Worm (Caenorhabditis elegans) whole organism, L3 larva: ENCODE measurements around the gene sdc-2.
A peak's percentile ranks its signal among the peaks of the same experiment; 100 is the strongest.

Source experiments
- ZK546.5 ChIP-seq: sonication (generic microtip); optimal IDR thresholded peaks from 2 replicates; lab custom pipeline; 2017; ENCODE audit warnings: missing biosample characterization, missing genetic modification characterization
- aly-2 ChIP-seq: fragments of 150-350 bp; optimal IDR thresholded peaks from 2 replicates; lab custom pipeline; 2014; ENCODE audit warnings: missing biosample characterization, missing genetic modification characterization
- ama-1 ChIP-seq: fragments of 150-350 bp; optimal IDR thresholded peaks from 2 replicates; lab custom pipeline; 2018
- ceh-28 ChIP-seq: fragments of 150-350 bp; optimal IDR thresholded peaks from 2 replicates; lab custom pipeline; 2014; ENCODE audit warnings: missing biosample characterization, missing genetic modification reagents, missing genetic modification characterization
- ceh-82 ChIP-seq: fragments of 150-350 bp; optimal IDR thresholded peaks from 2 replicates; lab custom pipeline; 2014; ENCODE audit warnings: missing biosample characterization, missing genetic modification characterization
- ceh-9 ChIP-seq: sonication (generic microtip); optimal IDR thresholded peaks from 2 replicates; lab custom pipeline; 2018; ENCODE audit warnings: missing biosample characterization, missing genetic modification characterization
- daf-12 ChIP-seq: fragments of 150-350 bp; optimal IDR thresholded peaks from 2 replicates; lab custom pipeline; 2014; ENCODE audit warnings: missing biosample characterization, missing genetic modification reagents, missing genetic modification characterization
- elt-1 ChIP-seq: fragments of 150-350 bp; optimal IDR thresholded peaks from 2 replicates; lab custom pipeline; 2014; ENCODE audit warnings: missing biosample characterization, missing genetic modification characterization
- elt-2 ChIP-seq: sonication (generic microtip); optimal IDR thresholded peaks from 2 replicates; lab custom pipeline; 2016; ENCODE audit warnings: missing genetic modification reagents, mild to moderate bottlenecking, missing genetic modification characterization, missing compliant biosample characterization
- eor-1 ChIP-seq, 2 experiments: fragments of 150-350 bp; optimal IDR thresholded peaks; 2 replicates each; lab custom pipeline; 2014 to 2018; ENCODE audit warnings: missing biosample characterization in 2 of 2, missing genetic modification characterization in 2 of 2
- fkh-10 ChIP-seq: sonication (generic microtip); optimal IDR thresholded peaks from 2 replicates; lab custom pipeline; 2017; ENCODE audit warnings: missing biosample characterization, missing genetic modification reagents, missing genetic modification characterization
- fkh-2 ChIP-seq: fragments of 150-350 bp; optimal IDR thresholded peaks from 2 replicates; lab custom pipeline; 2014; ENCODE audit warnings: missing biosample characterization, missing genetic modification reagents, missing genetic modification characterization
- fos-1 ChIP-seq: fragments of 150-350 bp; optimal IDR thresholded peaks from 2 replicates; lab custom pipeline; 2014; ENCODE audit warnings: missing biosample characterization, missing genetic modification characterization
- hmg-11 ChIP-seq: sonication (generic microtip); optimal IDR thresholded peaks from 2 replicates; lab custom pipeline; 2016; ENCODE audit warnings: missing genetic modification characterization, missing compliant biosample characterization
- jun-1 ChIP-seq: fragments of 150-350 bp; optimal IDR thresholded peaks from 2 replicates; lab custom pipeline; 2014; ENCODE audit warnings: missing biosample characterization, missing genetic modification reagents, missing genetic modification characterization
- lin-39 ChIP-seq: fragments of 150-350 bp; optimal IDR thresholded peaks from 2 replicates; lab custom pipeline; 2018; ENCODE audit warnings: missing biosample characterization, missing genetic modification reagents, missing genetic modification characterization
- lsy-12 ChIP-seq: sonication (generic microtip); optimal IDR thresholded peaks from 2 replicates; lab custom pipeline; 2016; ENCODE audit warnings: mild to moderate bottlenecking, missing genetic modification characterization, missing compliant biosample characterization
- mdl-1 ChIP-seq: fragments of 150-350 bp; optimal IDR thresholded peaks from 2 replicates; lab custom pipeline; 2014; ENCODE audit warnings: missing biosample characterization, missing genetic modification characterization
- mml-1 ChIP-seq: fragments of 150-350 bp; sonication (generic microtip); optimal IDR thresholded peaks from 3 replicates; lab custom pipeline; 2014; ENCODE audit warnings: missing biosample characterization, missing genetic modification characterization
- nfya-1 ChIP-seq: sonication (generic microtip); optimal IDR thresholded peaks from 2 replicates; lab custom pipeline; 2017; ENCODE audit warnings: missing genetic modification characterization, mild to moderate bottlenecking, missing compliant biosample characterization, antibody characterized with exemption, moderate library complexity; ENCODE audit not compliant: insufficient read depth
- nhr-12 ChIP-seq: fragments of 150-350 bp; optimal IDR thresholded peaks from 2 replicates; lab custom pipeline; 2014; ENCODE audit warnings: missing biosample characterization, missing genetic modification characterization
- nhr-28 ChIP-seq: fragments of 150-350 bp; optimal IDR thresholded peaks from 2 replicates; lab custom pipeline; 2014; ENCODE audit warnings: missing biosample characterization, missing genetic modification characterization
- nhr-43 ChIP-seq: sonication (generic microtip); optimal IDR thresholded peaks from 2 replicates; lab custom pipeline; 2016; ENCODE audit warnings: mild to moderate bottlenecking, missing genetic modification characterization, missing compliant biosample characterization; ENCODE audit not compliant: poor library complexity, severe bottlenecking
- nhr-67 ChIP-seq: fragments of 150-350 bp; optimal IDR thresholded peaks from 2 replicates; lab custom pipeline; 2014; ENCODE audit warnings: missing biosample characterization, missing genetic modification characterization
- nhr-76 ChIP-seq: fragments of 150-350 bp; sonication (generic microtip); optimal IDR thresholded peaks from 5 replicates; lab custom pipeline; 2014; ENCODE audit warnings: missing biosample characterization, missing genetic modification characterization
- nhr-77 ChIP-seq: fragments of 150-350 bp; optimal IDR thresholded peaks from 2 replicates; lab custom pipeline; 2014; ENCODE audit warnings: missing biosample characterization, missing genetic modification characterization
- pha-4 ChIP-seq: fragments of 150-350 bp; optimal IDR thresholded peaks from 2 replicates; lab custom pipeline; 2014; ENCODE audit warnings: missing biosample characterization, missing genetic modification reagents, missing genetic modification characterization
- pqm-1 ChIP-seq: fragments of 150-350 bp; optimal IDR thresholded peaks from 2 replicates; lab custom pipeline; 2017; ENCODE audit warnings: missing biosample characterization, missing genetic modification characterization, inconsistent platforms
- snpc-4 ChIP-seq: fragments of 150-350 bp; optimal IDR thresholded peaks from 2 replicates; lab custom pipeline; 2014; ENCODE audit warnings: missing biosample characterization, missing genetic modification characterization
- unc-39 ChIP-seq: sonication (generic microtip); optimal IDR thresholded peaks from 4 replicates; lab custom pipeline; 2017; ENCODE audit warnings: missing biosample characterization, missing genetic modification characterization
- unc-62 ChIP-seq: fragments of 150-350 bp; sonication (generic microtip); optimal IDR thresholded peaks from 4 replicates; lab custom pipeline; 2014; ENCODE audit warnings: missing biosample characterization, missing genetic modification reagents, missing genetic modification characterization
- ztf-11 ChIP-seq: fragments of 150-350 bp; optimal IDR thresholded peaks from 2 replicates; lab custom pipeline; 2014; ENCODE audit warnings: missing biosample characterization, missing genetic modification characterization
- ztf-4 ChIP-seq: fragments of 150-350 bp; optimal IDR thresholded peaks from 2 replicates; lab custom pipeline; 2014; ENCODE audit warnings: missing biosample characterization, missing genetic modification characterization

sdc-2 gene

ce11 chrX:11552879-11553278 is 30.4 kb downstream of the sdc-2 start:
- TF ChIP-seq nhr-67: no peak
- peak; percentile 47 for TF ChIP-seq nfya-1 (tag; lab: Kevin White, UChicago)

ce11 chrX:11554522-11554921 is 32.0 kb downstream of the sdc-2 start:
- TF ChIP-seq ama-1 (lab: Kevin White, UChicago): no peak
- no peak for TF ChIP-seq lsy-12 (tag; lab: Kevin White, UChicago)
- no peak for TF ChIP-seq nhr-43
- no peak for TF ChIP-seq unc-62
- no peak for TF ChIP-seq nfya-1 (tag; lab: Kevin White, UChicago)
- no peak for TF ChIP-seq ztf-4

ce11 chrX:11555046-11555445 is 32.5 kb downstream of the sdc-2 start:
- TF ChIP-seq eor-1 (tag; optimal IDR thresholded peaks at IDR 0.05; lab: Kevin White, UChicago) (no peak), pqm-1 (tag; lab: Kevin White, UChicago) (peak; percentile 26), elt-2 (tag; lab: Kevin White, UChicago) (peak; percentile 59), pha-4 (tag; lab: Kevin White, UChicago) (peak; percentile 3)

- TF ChIP-seq nhr-43 (no peak), aly-2 (tag; lab: Kevin White, UChicago) (no peak), hmg-11 (tag; lab: Kevin White, UChicago) (no peak), daf-12 (tag; lab: Kevin White, UChicago) (no peak), jun-1 (tag; lab: Kevin White, UChicago) (no peak), ZK546.5 (no peak), ztf-11 (tag; lab: Kevin White, UChicago) (no peak), ceh-9 (tag; lab: Kevin White, UChicago) (no peak), nhr-77 (tag; lab: Kevin White, UChicago) (no peak), unc-39 (no peak), fos-1 (no peak), ceh-28 (no peak), pha-4 (tag; lab: Kevin White, UChicago) (no peak), ceh-82 (tag; lab: Kevin White, UChicago) (no peak), fkh-2 (tag; lab: Kevin White, UChicago) (no peak), nhr-12 (tag; lab: Kevin White, UChicago) (no peak), lin-39 (no peak), ama-1 (lab: Kevin White, UChicago) (no peak), nhr-28 (tag; lab: Kevin White, UChicago) (no peak), pqm-1 (tag; lab: Kevin White, UChicago) (no peak)
- TF ChIP-seq, all 47 proteins: peak for 0
These were observed 33.1 kb downstream of the sdc-2 start for ce11 chrX:11555527-11556137.

ce11 chrX:11556194-11556739 is 33.8 kb downstream of the sdc-2 start, which contains the start of gene C35C5.10:
Gene C35C5.10 (plus strand): TSS chrX:11556244.
- TF ChIP-seq elt-2 (tag; lab: Kevin White, UChicago): peak; percentile 72
- TF ChIP-seq elt-1: no peak
- TF ChIP-seq snpc-4 (tag; lab: Kevin White, UChicago): no peak
- no peak for TF ChIP-seq jun-1 (tag; lab: Kevin White, UChicago)
- TF ChIP-seq pqm-1 (tag; lab: Kevin White, UChicago): peak; percentile 72
- no peak for TF ChIP-seq fos-1
- no peak for TF ChIP-seq unc-62
- no peak for TF ChIP-seq nhr-76 (tag; lab: Kevin White, UChicago)
- TF ChIP-seq ceh-9 (tag; lab: Kevin White, UChicago): no peak
- TF ChIP-seq ztf-4: no peak
- no peak for TF ChIP-seq nhr-43

- TF ChIP-seq mdl-1: no peak
- no peak for TF ChIP-seq mml-1
- peak; percentile 70 for TF ChIP-seq fkh-10 (GFP tag; lab: Kevin White, UChicago)
- TF ChIP-seq snpc-4 (tag; lab: Kevin White, UChicago): no peak
These were observed 35.6 kb downstream of the sdc-2 start for ce11 chrX:11558156-11558555.
